Worm (Caenorhabditis elegans): Measurements from ENCODE around the gene F21C10.1.

Gene F21C10.1

ce11 chrV:9132043-9132442 is at the start of gene F21C10.1:
Gene F21C10.1 (plus strand): TSS chrV:9132343.
- TF ChIP-seq ceh-43 (GFP tag; optimal IDR thresholded peaks at IDR 0.05) (no peak), cnd-1 (tag; optimal IDR thresholded peaks at IDR 0.05) (no peak), nhr-2 (tag; optimal IDR thresholded peaks at IDR 0.05) (no peak), nhr-237 (tag; optimal IDR thresholded peaks at IDR 0.05) (no peak), bed-3 (GFP tag; optimal IDR thresholded peaks at IDR 0.05) (no peak), blmp-1 (tag; optimal IDR thresholded peaks at IDR 0.05) (no peak), mep-1 (tag; optimal IDR thresholded peaks at IDR 0.05) (no peak), ham-2 (GFP tag; optimal IDR thresholded peaks at IDR 0.05) (no peak), ces-1 (GFP tag; optimal IDR thresholded peaks at IDR 0.05) (no peak), snpc-4 (tag; optimal IDR thresholded peaks at IDR 0.05) (no peak), flh-1 (GFP tag; optimal IDR thresholded peaks at IDR 0.05) (no peak), elt-1 (tag; optimal IDR thresholded peaks at IDR 0.05; ENCODE audit: borderline replicate concordance, insufficient read depth) (no peak), zip-8 (tag; optimal IDR thresholded peaks at IDR 0.05) (no peak), lsy-2 (tag; optimal IDR thresholded peaks at IDR 0.05) (no peak)

- TF ChIP-seq nhr-76 (tag; optimal IDR thresholded peaks at IDR 0.05) = no peak
- TF ChIP-seq nhr-12 (tag; optimal IDR thresholded peaks at IDR 0.05) = no peak
- no peak for TF ChIP-seq unc-62 (GFP tag; optimal IDR thresholded peaks at IDR 0.05)
- no peak for TF ChIP-seq cnd-1 (tag; optimal IDR thresholded peaks at IDR 0.05)
- no peak for TF ChIP-seq lin-32 (GFP tag; optimal IDR thresholded peaks at IDR 0.05)
- no peak for TF ChIP-seq mls-2 (tag; optimal IDR thresholded peaks at IDR 0.05)
- no peak for TF ChIP-seq lin-13 (tag; optimal IDR thresholded peaks at IDR 0.05)
- TF ChIP-seq bed-3 (GFP tag; optimal IDR thresholded peaks at IDR 0.05) = no peak
- no peak for TF ChIP-seq nhr-237 (tag; optimal IDR thresholded peaks at IDR 0.05)
Measured at ce11 chrV:9082350-9082749, 49.8 kb upstream of the F21C10.1 start.

ce11 chrV:9084252-9084651 is 47.9 kb upstream of the F21C10.1 start:
- TF ChIP-seq nhr-2 (tag; optimal IDR thresholded peaks at IDR 0.05) = no peak
- no peak for TF ChIP-seq hlh-1 (tag; optimal IDR thresholded peaks at IDR 0.05)
- TF ChIP-seq sptf-1 (tag; optimal IDR thresholded peaks at IDR 0.05) = no peak
- no peak for TF ChIP-seq mls-2 (tag; optimal IDR thresholded peaks at IDR 0.05)
- TF ChIP-seq unc-39 (tag; optimal IDR thresholded peaks at IDR 0.05) = no peak
- no peak for TF ChIP-seq snpc-4 (tag; optimal IDR thresholded peaks at IDR 0.05)
- no peak for TF ChIP-seq zip-8 (tag; optimal IDR thresholded peaks at IDR 0.05)
- no peak for TF ChIP-seq lsy-2 (tag; optimal IDR thresholded peaks at IDR 0.05)
- TF ChIP-seq tbx-8 (GFP tag; optimal IDR thresholded peaks at IDR 0.05) = no peak
- no peak for TF ChIP-seq unc-62 (GFP tag; optimal IDR thresholded peaks at IDR 0.05)
- TF ChIP-seq mab-5 (tag; optimal IDR thresholded peaks at IDR 0.05) = no peak
- no peak for TF ChIP-seq cnd-1 (tag; optimal IDR thresholded peaks at IDR 0.05)
- TF ChIP-seq pha-4 (tag; optimal IDR thresholded peaks at IDR 0.05) = no peak

- TF ChIP-seq nhr-28 (tag; optimal IDR thresholded peaks at IDR 0.05) = no peak
- TF ChIP-seq nhr-237 (tag; optimal IDR thresholded peaks at IDR 0.05) = no peak
- no peak for TF ChIP-seq drap-1 (GFP tag; optimal IDR thresholded peaks at IDR 0.05)
- TF ChIP-seq lin-32 (GFP tag; optimal IDR thresholded peaks at IDR 0.05) = no peak
- no peak for TF ChIP-seq snpc-4 (tag; optimal IDR thresholded peaks at IDR 0.05)
- TF ChIP-seq lsy-2 (tag; optimal IDR thresholded peaks at IDR 0.05) = no peak
Measured at ce11 chrV:9085845-9086244, 46.3 kb upstream of the F21C10.1 start.

ce11 chrV:9088758-9089157 is 43.4 kb upstream of the F21C10.1 start:
- no peak for TF ChIP-seq nhr-2 (tag; optimal IDR thresholded peaks at IDR 0.05)
- TF ChIP-seq nhr-237 (tag; optimal IDR thresholded peaks at IDR 0.05) = no peak
- no peak for TF ChIP-seq elt-3 (tag; optimal IDR thresholded peaks at IDR 0.05)
- no peak for TF ChIP-seq lin-32 (GFP tag; optimal IDR thresholded peaks at IDR 0.05)
- TF ChIP-seq mls-2 (tag; optimal IDR thresholded peaks at IDR 0.05) = peak; percentile 63
- no peak for TF ChIP-seq unc-62 (GFP tag; optimal IDR thresholded peaks at IDR 0.05)

ce11 chrV:9092209-9092608 is 39.9 kb upstream of the F21C10.1 start, which contains the start of gene T27E4.1:
Gene T27E4.1 (plus strand): TSS chrV:9092345.
- TF ChIP-seq nhr-28 (tag; optimal IDR thresholded peaks at IDR 0.05) (no peak), nhr-2 (tag; optimal IDR thresholded peaks at IDR 0.05) (no peak), ceh-39 (tag; optimal IDR thresholded peaks at IDR 0.05) (no peak), cnd-1 (tag; optimal IDR thresholded peaks at IDR 0.05) (no peak)
